Fruit fly (Drosophila melanogaster) whole organism, embryonic: ENCODE data around the gene CG17036.

Source experiments
- ATbp ChIP-seq: fragments of 200-800 bp; sonication (Bioruptor generic); optimal IDR thresholded peaks from 2 replicates; lab custom pipeline; 2017; ENCODE audit warnings: missing biosample characterization, mild to moderate bottlenecking, missing genetic modification characterization, missing genetic modification reagents
- Awh ChIP-seq: fragments of 200-800 bp; sonication (Bioruptor generic); IDR thresholded peaks from 2 replicates; pipeline ENCODE4, ENCODE4 v1.3.6; 2022; ENCODE audit warnings: missing biosample characterization, missing genetic modification characterization
- Bgb ChIP-seq: fragments of 200-800 bp; sonication (Bioruptor generic); IDR thresholded peaks from 2 replicates; pipeline ENCODE4 v1.3.6; 2022; ENCODE audit warnings: missing biosample characterization, missing genetic modification characterization; ENCODE audit not compliant: partially characterized antibody
- CG11247 ChIP-seq: fragments of 200-800 bp; sonication (Bioruptor generic); IDR thresholded peaks from 2 replicates; pipeline ENCODE4 v1.3.6; 2022; ENCODE audit warnings: missing biosample characterization, missing genetic modification characterization
- CG11560 ChIP-seq: fragments of 200-800 bp; sonication (Bioruptor generic); IDR thresholded peaks from 3 replicates; pipeline ENCODE4 v1.3.6; 2022; ENCODE audit warnings: missing biosample characterization, missing genetic modification characterization
- CG11695 ChIP-seq: fragments of 200-800 bp; sonication (Bioruptor generic); IDR thresholded peaks from 3 replicates; pipeline ENCODE4 v1.3.6; 2022; ENCODE audit warnings: missing biosample characterization, missing genetic modification characterization
- CG1233 ChIP-seq: fragments of 200-800 bp; sonication (Bioruptor generic); optimal IDR thresholded peaks from 4 replicates; lab custom pipeline; 2018; ENCODE audit warnings: missing biosample characterization, mild to moderate bottlenecking, missing genetic modification characterization
- CG12769 ChIP-seq: fragments of 200-800 bp; sonication (Bioruptor generic); optimal IDR thresholded peaks from 2 replicates; lab custom pipeline; 2019; ENCODE audit warnings: missing biosample characterization, mild to moderate bottlenecking, missing genetic modification characterization, moderate library complexity
- CG15514 ChIP-seq: fragments of 200-800 bp; sonication (Bioruptor generic); optimal IDR thresholded peaks from 3 replicates; lab custom pipeline; 2017; ENCODE audit warnings: missing biosample characterization, missing genetic modification characterization, mild to moderate bottlenecking, moderate library complexity, missing genetic modification reagents
- CG15696 ChIP-seq: fragments of 200-800 bp; sonication (Bioruptor generic); optimal IDR thresholded peaks from 2 replicates; lab custom pipeline; 2019; ENCODE audit warnings: missing biosample characterization, mild to moderate bottlenecking, missing genetic modification characterization, moderate library complexity
- CG32767 ChIP-seq: fragments of 200-800 bp; sonication (Bioruptor generic); IDR thresholded peaks from 2 replicates; pipeline ENCODE4 v1.3.6; 2022; ENCODE audit warnings: missing biosample characterization, missing genetic modification characterization
- CG6813 ChIP-seq: fragments of 200-800 bp; sonication (Bioruptor generic); optimal IDR thresholded peaks from 2 replicates; lab custom pipeline; 2017; ENCODE audit warnings: missing biosample characterization, missing genetic modification characterization, mild to moderate bottlenecking, moderate library complexity, missing genetic modification reagents
- CG7357 ChIP-seq: fragments of 200-800 bp; sonication (Bioruptor generic); IDR thresholded peaks from 3 replicates; pipeline ENCODE4 v1.3.6; 2022; ENCODE audit warnings: missing biosample characterization, missing genetic modification characterization
- CG9876 ChIP-seq: fragments of 200-800 bp; sonication (Bioruptor generic); optimal IDR thresholded peaks from 2 replicates; lab custom pipeline; 2016; ENCODE audit warnings: missing biosample characterization, missing genetic modification characterization
- Deaf1 ChIP-seq: fragments of 200-800 bp; optimal IDR thresholded peaks from 3 replicates; lab custom pipeline; 2019; ENCODE audit warnings: missing biosample characterization, mild to moderate bottlenecking, missing genetic modification characterization, moderate library complexity
- Doc2 ChIP-seq: fragments of 200-800 bp; sonication (Bioruptor generic); IDR thresholded peaks from 2 replicates; pipeline ENCODE4 v1.3.6; 2022; ENCODE audit warnings: missing biosample characterization, missing genetic modification characterization
- ERR ChIP-seq: fragments of 200-800 bp; sonication (Bioruptor generic); optimal IDR thresholded peaks from 2 replicates; lab custom pipeline; 2016; ENCODE audit warnings: missing biosample characterization, missing genetic modification characterization
- Gug ChIP-seq: fragments of 200-800 bp; sonication (Bioruptor generic); IDR thresholded peaks from 4 replicates; pipeline ENCODE4 v1.3.6; 2022; ENCODE audit warnings: missing biosample characterization, missing genetic modification characterization
- HLH54F ChIP-seq: fragments of 200-800 bp; sonication (Bioruptor generic); optimal IDR thresholded peaks from 3 replicates; lab custom pipeline; 2016; ENCODE audit warnings: missing biosample characterization, missing genetic modification characterization
- MTF-1 ChIP-seq: fragments of 200-800 bp; sonication (Bioruptor generic); optimal IDR thresholded peaks from 2 replicates; lab custom pipeline; 2018; ENCODE audit warnings: missing biosample characterization, mild to moderate bottlenecking, missing genetic modification characterization, borderline replicate concordance
- Max ChIP-seq: fragments of 200-800 bp; sonication (Bioruptor generic); optimal IDR thresholded peaks from 2 replicates; lab custom pipeline; 2016; ENCODE audit warnings: missing biosample characterization, mild to moderate bottlenecking, missing genetic modification characterization
- Neu2 ChIP-seq: fragments of 200-800 bp; sonication (Bioruptor generic); optimal IDR thresholded peaks from 3 replicates; lab custom pipeline; 2016; ENCODE audit warnings: missing biosample characterization, missing genetic modification characterization, borderline replicate concordance
- Opbp ChIP-seq: fragments of 200-800 bp; sonication (Bioruptor generic); IDR thresholded peaks from 3 replicates; pipeline ENCODE4 v1.3.6; 2022; ENCODE audit warnings: missing biosample characterization, missing genetic modification characterization; ENCODE audit not compliant: partially characterized antibody
- Six4 ChIP-seq: fragments of 200-800 bp; sonication (Bioruptor generic); optimal IDR thresholded peaks from 2 replicates; lab custom pipeline; 2016; ENCODE audit warnings: missing biosample characterization, missing genetic modification characterization
- Usf ChIP-seq: fragments of 200-800 bp; sonication (Bioruptor generic); optimal IDR thresholded peaks from 2 replicates; lab custom pipeline; 2017; ENCODE audit warnings: missing genotype, missing biosample characterization, missing genetic modification characterization
- Xbp1 ChIP-seq: fragments of 200-800 bp; sonication (Bioruptor generic); optimal IDR thresholded peaks from 3 replicates; lab custom pipeline; 2016; ENCODE audit warnings: missing biosample characterization, mild to moderate bottlenecking, missing genetic modification characterization
- ap ChIP-seq: fragments of 200-800 bp; sonication (Bioruptor generic); IDR thresholded peaks from 2 replicates; pipeline ENCODE4 v1.3.6; 2022; ENCODE audit warnings: missing biosample characterization, missing genetic modification characterization
- ato ChIP-seq: fragments of 200-800 bp; sonication (Bioruptor generic); IDR thresholded peaks from 2 replicates; pipeline ENCODE4 v1.3.6; 2022; ENCODE audit warnings: missing biosample characterization, missing genetic modification characterization; ENCODE audit not compliant: partially characterized antibody
- az2 ChIP-seq: fragments of 200-800 bp; sonication (Bioruptor generic); optimal IDR thresholded peaks from 3 replicates; lab custom pipeline; 2016; ENCODE audit warnings: missing biosample characterization, missing genetic modification characterization
- bab2 ChIP-seq: fragments of 200-800 bp; sonication (Bioruptor generic); optimal IDR thresholded peaks from 2 replicates; lab custom pipeline; 2016; ENCODE audit warnings: missing biosample characterization, missing genetic modification characterization
- bigmax ChIP-seq: fragments of 200-800 bp; sonication (Bioruptor generic); optimal IDR thresholded peaks from 2 replicates; lab custom pipeline; 2018; ENCODE audit warnings: missing biosample characterization, mild to moderate bottlenecking, missing genetic modification characterization
- croc ChIP-seq: fragments of 200-800 bp; sonication (Bioruptor generic); conservative IDR thresholded peaks from 3 replicates; pipeline ENCODE4 v1.3.6; 2022; ENCODE audit warnings: missing biosample characterization, missing genetic modification characterization
- dysf ChIP-seq: fragments of 200-800 bp; sonication (Bioruptor generic); IDR thresholded peaks from 3 replicates; pipeline ENCODE4 v1.3.6; 2022; ENCODE audit warnings: missing biosample characterization, missing genetic modification characterization
- fd3F ChIP-seq: fragments of 200-800 bp; sonication (Bioruptor generic); optimal IDR thresholded peaks from 2 replicates; lab custom pipeline; 2018; ENCODE audit warnings: missing biosample characterization, mild to moderate bottlenecking, missing genetic modification characterization, moderate library complexity
- lab ChIP-seq: fragments of 200-800 bp; sonication (Bioruptor generic); optimal IDR thresholded peaks from 3 replicates; lab custom pipeline; 2017; ENCODE audit warnings: missing biosample characterization, missing genetic modification characterization, mild to moderate bottlenecking, moderate library complexity, missing genetic modification reagents
- luna ChIP-seq: fragments of 200-800 bp; sonication (Bioruptor generic); optimal IDR thresholded peaks from 2 replicates; lab custom pipeline; 2016; ENCODE audit warnings: missing biosample characterization, missing genetic modification characterization
- nerfin-2 ChIP-seq: fragments of 200-800 bp; sonication (Bioruptor generic); IDR thresholded peaks from 2 replicates; pipeline ENCODE4 v1.3.6; 2022; ENCODE audit warnings: missing biosample characterization, missing genetic modification characterization; ENCODE audit not compliant: partially characterized antibody
- nom ChIP-seq: fragments of 200-800 bp; sonication (Bioruptor generic); optimal IDR thresholded peaks from 2 replicates; lab custom pipeline; 2017; ENCODE audit warnings: missing biosample characterization, missing genetic modification characterization, mild to moderate bottlenecking, moderate library complexity, missing genetic modification reagents
- onecut ChIP-seq: fragments of 200-800 bp; sonication (Bioruptor generic); IDR thresholded peaks from 2 replicates; pipeline ENCODE4 v1.3.6; 2022; ENCODE audit warnings: missing biosample characterization, missing genetic modification characterization
- pan ChIP-seq, 4 experiments: fragments of >200 bp in 3 of 4; fragments of 200-800 bp in 1 of 4; sonication (Bioruptor generic) in 1 of 4; optimal IDR thresholded peaks in 3 of 4; IDR thresholded peaks in 1 of 4; 2 replicates each; pipeline versions ENCODE4 v1.3.6 to Lab custom; 2017 to 2022; ENCODE audit warnings: missing biosample characterization in 2 of 4, missing genetic modification characterization in 2 of 4, mixed read lengths in 1 of 4
- phol ChIP-seq: fragments of 200-800 bp; sonication (Bioruptor generic); optimal IDR thresholded peaks from 3 replicates; lab custom pipeline; 2018; ENCODE audit warnings: missing biosample characterization, mild to moderate bottlenecking, missing genetic modification characterization, moderate library complexity
- pum ChIP-seq: fragments of 200-800 bp; sonication (Bioruptor generic); optimal IDR thresholded peaks from 2 replicates; lab custom pipeline; 2016; ENCODE audit warnings: missing biosample characterization, missing genetic modification characterization
- salm ChIP-seq: fragments of 200-800 bp; sonication (Bioruptor generic); optimal IDR thresholded peaks from 2 replicates; lab custom pipeline; 2018; ENCODE audit warnings: missing biosample characterization, mild to moderate bottlenecking, missing genetic modification characterization
- sc ChIP-seq, 3 experiments: fragments of >200 bp in 2 of 3; fragments of 200-800 bp in 1 of 3; sonication (Bioruptor generic) in 1 of 3; optimal IDR thresholded peaks; 2 replicates in 2 of 3; 3 replicates in 1 of 3; lab custom pipeline; 2017; ENCODE audit warnings: mild to moderate bottlenecking in 1 of 3, missing biosample characterization in 1 of 3, missing genetic modification characterization in 1 of 3, missing genetic modification reagents in 1 of 3
- sqz ChIP-seq: fragments of 200-800 bp; sonication (Bioruptor generic); optimal IDR thresholded peaks from 3 replicates; lab custom pipeline; 2018; ENCODE audit warnings: missing biosample characterization, mild to moderate bottlenecking, missing genetic modification characterization
- stwl ChIP-seq: fragments of 200-800 bp; sonication (Bioruptor generic); optimal IDR thresholded peaks from 3 replicates; lab custom pipeline; 2018; ENCODE audit warnings: missing biosample characterization, mild to moderate bottlenecking, missing genetic modification characterization, moderate library complexity
- tio ChIP-seq: fragments of 200-800 bp; sonication (Bioruptor generic); optimal IDR thresholded peaks from 2 replicates; lab custom pipeline; 2017; ENCODE audit warnings: missing biosample characterization, missing genetic modification characterization, inconsistent platforms
- usp ChIP-seq: fragments of >200 bp; optimal IDR thresholded peaks from 2 replicates; lab custom pipeline; 2017; ENCODE audit warnings: missing biosample characterization, missing genetic modification characterization

Gene CG17036

DNA sequence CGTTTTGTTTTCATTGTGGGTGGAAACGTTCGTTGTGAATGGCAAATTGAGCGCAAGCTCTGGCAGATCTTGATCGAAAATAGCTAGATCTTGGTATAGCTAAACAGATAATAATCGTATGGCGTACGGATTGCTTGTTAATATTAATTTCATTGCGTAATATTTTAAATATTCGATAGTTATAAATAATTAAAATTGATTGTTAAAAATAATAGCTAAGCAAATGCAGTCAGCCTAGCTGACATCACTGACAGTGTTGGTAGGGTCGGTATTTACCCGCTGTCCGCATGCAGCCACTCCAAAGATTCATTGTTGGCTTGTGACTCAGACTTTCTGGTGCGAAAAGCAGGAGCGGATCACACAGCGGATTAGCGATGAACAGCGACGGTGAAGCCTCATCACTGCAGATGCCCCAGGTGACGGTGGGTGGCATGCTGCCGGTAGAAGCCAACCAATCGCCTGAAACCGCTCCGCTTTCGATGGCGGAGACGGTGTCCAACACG is 3.9 kb upstream of the CG17036 start, which contains the start of the genes CG5776 and spict (continued):
- peak; percentile 52 for TF ChIP-seq Max (GFP tag; lab: Kevin White, UChicago)
- TF ChIP-seq CG9876 (GFP tag; lab: Kevin White, UChicago) = peak; percentile 12
- TF ChIP-seq CG15696 (tag; lab: Kevin White, UChicago) = peak; percentile 61
- no peak for TF ChIP-seq sc (optimal IDR thresholded peaks at IDR 0.05; lab: Kevin White, UChicago)
- TF ChIP-seq sc (GFP tag; optimal IDR thresholded peaks at IDR 0.05; lab: Kevin White, UChicago) = peak; percentile 57
- TF ChIP-seq Doc2 (GFP tag; lab: Robert Waterston, UW) = no peak
- TF ChIP-seq bab2 (GFP tag; lab: Kevin White, UChicago) = peak; percentile 30
- TF ChIP-seq Six4 (GFP tag; lab: Kevin White, UChicago) = no peak
- TF ChIP-seq lab = peak; percentile 83
- TF ChIP-seq nerfin-2 (GFP tag; lab: Robert Waterston, UW) = no peak
- no peak for TF ChIP-seq sqz (GFP tag; lab: Kevin White, UChicago)
- TF ChIP-seq Bgb (GFP tag; lab: Robert Waterston, UW) = peak; percentile 54
- TF ChIP-seq phol (tag; lab: Kevin White, UChicago) = peak; percentile 82
- TF ChIP-seq CG7357 (GFP tag; lab: Robert Waterston, UW) = peak; percentile 45; the same call in 1 of the 3 replicates
- TF ChIP-seq dysf = peak; percentile 88
- peak; percentile 89 for TF ChIP-seq CG12769 (tag; lab: Kevin White, UChicago)
- TF ChIP-seq Opbp (GFP tag; lab: Robert Waterston, UW) = no peak
- TF ChIP-seq croc (GFP tag; lab: Robert Waterston, UW) = peak; percentile 39; the same call in 2 of the 3 replicates
- peak; percentile 23 for TF ChIP-seq az2 (GFP tag; lab: Kevin White, UChicago)
- TF ChIP-seq Awh (GFP tag; lab: Robert Waterston, UW) = peak; percentile 59; the same call in 1 of the 2 replicates
- TF ChIP-seq ERR (GFP tag; lab: Kevin White, UChicago) = no peak
- TF ChIP-seq onecut (GFP tag; lab: Robert Waterston, UW) = peak; percentile 35
- TF ChIP-seq fd3F (GFP tag; lab: Kevin White, UChicago) = peak; percentile 67
- peak; percentile 38 for TF ChIP-seq salm (tag; lab: Kevin White, UChicago)
- TF ChIP-seq CG11247 (GFP tag; lab: Robert Waterston, UW) = peak; percentile 87
- peak; percentile 75 for TF ChIP-seq Xbp1 (GFP tag; lab: Kevin White, UChicago)
- peak; percentile 60; the same call in 2 of the 3 replicates for TF ChIP-seq CG11695 (GFP tag; lab: Robert Waterston, UW)
- peak; percentile 76; the same call in 2 of the 3 replicates for TF ChIP-seq CG11560 (tag; lab: Robert Waterston, UW)
- TF ChIP-seq CG1233 (GFP tag; lab: Kevin White, UChicago) = peak; percentile 58
- TF ChIP-seq Usf (GFP tag; lab: Kevin White, UChicago) = peak; percentile 67
- peak; percentile 48 for TF ChIP-seq nom (GFP tag; lab: Kevin White, UChicago)
- TF ChIP-seq ap (GFP tag; lab: Robert Waterston, UW) = peak; percentile 56; the same call in 1 of the 2 replicates
- peak; percentile 80 for TF ChIP-seq CG15514 (GFP tag; lab: Kevin White, UChicago)
- TF ChIP-seq ato (GFP tag; lab: Robert Waterston, UW) = no peak
- no peak for TF ChIP-seq MTF-1 (GFP tag; lab: Kevin White, UChicago)
- no peak for TF ChIP-seq bigmax (GFP tag; lab: Kevin White, UChicago)
- TF ChIP-seq Neu2 (GFP tag; lab: Kevin White, UChicago) = no peak
- peak; percentile 46; the same call in 2 of the 4 replicates for TF ChIP-seq Gug (GFP tag; lab: Robert Waterston, UW)
- TF ChIP-seq CG32767 = no peak; the same call in 1 of the 2 replicates
- no peak for TF ChIP-seq luna (GFP tag; lab: Kevin White, UChicago)
- TF ChIP-seq CG6813 (GFP tag; lab: Kevin White, UChicago) = peak; percentile 12
- peak; percentile 31 for TF ChIP-seq stwl (tag; lab: Kevin White, UChicago)
- no peak for TF ChIP-seq tio (GFP tag; lab: Kevin White, UChicago)
- TF ChIP-seq pan (optimal IDR thresholded peaks at IDR 0.05; lab: Kevin White, UChicago) = no peak
- peak in 1 of 2 experiments; percentile 81 for TF ChIP-seq pan (GFP tag; optimal IDR thresholded peaks at IDR 0.05 in 1 of 2, IDR thresholded peaks at IDR 0.05 in 1 of 2)
- TF ChIP-seq ATbp (GFP tag; lab: Kevin White, UChicago) = peak; percentile 18
- peak; percentile 67 for TF ChIP-seq HLH54F (GFP tag; lab: Kevin White, UChicago)
- no peak for TF ChIP-seq Deaf1
- TF ChIP-seq usp (GFP tag; lab: Kevin White, UChicago) = no peak
- peak; percentile 28 for TF ChIP-seq pum
